Fruit fly (Drosophila melanogaster): ENCODE data around the gene CG42820.
A peak's percentile ranks its signal among the peaks of the same experiment; 100 is the strongest.

CG42820 gene

DNA sequence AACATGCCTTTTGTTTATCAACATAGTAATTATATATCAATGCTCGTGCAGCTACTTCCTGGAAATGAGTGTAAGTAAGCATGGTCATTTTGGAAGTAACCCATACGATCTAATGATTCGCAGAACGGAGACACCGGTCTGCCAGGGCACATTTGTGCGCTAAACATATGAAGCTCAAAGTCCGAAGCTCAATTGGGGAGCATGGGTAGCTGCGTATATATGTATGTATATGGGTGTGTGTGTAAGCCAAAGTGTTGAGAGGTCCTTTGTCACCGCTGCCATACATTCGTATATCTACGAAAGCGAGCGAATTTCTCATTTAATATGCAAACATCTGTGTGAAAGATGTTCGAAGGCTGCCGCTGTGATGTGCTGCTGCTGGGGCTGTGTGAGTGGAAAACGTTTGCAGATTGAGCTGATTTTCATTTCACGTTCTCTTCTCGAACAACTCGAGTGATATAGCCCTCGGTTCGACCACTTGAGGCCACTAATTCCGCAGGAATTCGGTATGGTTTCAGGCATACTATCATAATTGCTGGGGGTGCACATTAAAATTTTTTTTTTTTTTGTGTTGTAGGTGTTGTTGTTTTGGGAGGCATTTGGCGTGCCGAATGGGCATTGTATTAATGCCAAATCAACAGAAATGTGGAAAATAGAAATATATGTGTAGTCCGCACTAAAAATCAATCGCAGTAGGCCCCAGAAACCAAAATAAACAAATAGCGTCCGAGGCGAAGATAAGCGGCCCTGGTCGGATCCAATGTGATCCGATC, 26.1 kb upstream of the CG42820 start:
- TF ChIP-seq CTCF (optimal IDR thresholded peaks at IDR 0.05) (no peak), CG8478 (optimal IDR thresholded peaks at IDR 0.05) (peak; percentile 23)

DNA sequence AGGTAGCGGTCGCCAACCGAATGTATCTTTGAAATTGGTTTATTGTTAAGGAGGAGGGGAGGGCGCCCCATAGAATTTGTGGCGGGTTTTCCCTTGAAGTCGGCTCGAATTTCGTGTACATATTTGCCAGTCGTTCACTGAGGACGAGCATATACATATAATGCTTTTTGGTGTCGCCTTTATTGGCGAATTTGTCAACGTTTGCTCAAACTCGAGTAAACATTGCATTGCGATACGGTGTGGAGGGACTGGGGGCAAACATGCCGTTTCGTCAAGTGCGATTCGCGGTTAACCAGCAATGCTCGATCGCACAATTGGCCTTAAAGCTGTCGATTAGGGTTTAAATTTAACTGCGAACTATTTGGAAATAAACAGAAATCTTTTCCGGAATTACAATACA, 25.4 kb upstream of the CG42820 start:
- TF ChIP-seq CG8478 (optimal IDR thresholded peaks at IDR 0.05) (no peak), CTCF (optimal IDR thresholded peaks at IDR 0.05) (no peak)

DNA sequence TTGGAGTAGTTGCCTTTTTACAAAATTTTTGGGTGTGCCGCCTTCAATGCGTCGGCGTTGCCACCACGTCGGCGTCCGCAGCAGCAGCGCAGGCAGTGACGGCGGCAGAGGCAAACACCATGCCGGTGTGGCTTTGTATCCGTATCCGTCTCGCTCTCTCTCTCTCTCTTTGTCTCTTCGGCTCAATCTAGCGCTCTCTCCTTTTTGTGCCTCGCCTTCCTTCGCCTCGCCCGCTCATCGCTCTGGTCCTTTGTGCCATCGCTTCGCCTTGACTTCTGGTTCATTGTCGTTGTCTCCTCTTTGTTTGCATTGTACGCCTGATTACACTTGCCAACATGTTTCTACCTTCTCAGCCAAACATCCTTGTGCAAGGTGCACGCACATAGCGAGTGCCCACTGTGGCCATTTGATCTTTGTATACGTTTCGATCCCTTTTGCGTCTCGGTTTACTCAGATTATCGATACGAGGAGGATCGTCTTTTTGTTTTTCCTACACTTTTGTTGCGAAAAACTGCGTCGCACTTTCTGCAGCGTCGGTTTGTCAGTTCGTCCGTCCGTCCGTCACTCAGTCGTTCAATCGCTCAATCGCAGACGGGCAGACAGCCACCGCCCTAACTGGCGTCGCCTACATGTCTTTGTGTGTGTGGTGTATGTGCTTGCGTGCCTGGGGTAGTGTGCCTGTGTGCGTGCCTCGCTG, 24.3 kb upstream of the CG42820 start:
- TF ChIP-seq CG8478 (optimal IDR thresholded peaks at IDR 0.05): no peak
- no peak for TF ChIP-seq CTCF (optimal IDR thresholded peaks at IDR 0.05)

DNA sequence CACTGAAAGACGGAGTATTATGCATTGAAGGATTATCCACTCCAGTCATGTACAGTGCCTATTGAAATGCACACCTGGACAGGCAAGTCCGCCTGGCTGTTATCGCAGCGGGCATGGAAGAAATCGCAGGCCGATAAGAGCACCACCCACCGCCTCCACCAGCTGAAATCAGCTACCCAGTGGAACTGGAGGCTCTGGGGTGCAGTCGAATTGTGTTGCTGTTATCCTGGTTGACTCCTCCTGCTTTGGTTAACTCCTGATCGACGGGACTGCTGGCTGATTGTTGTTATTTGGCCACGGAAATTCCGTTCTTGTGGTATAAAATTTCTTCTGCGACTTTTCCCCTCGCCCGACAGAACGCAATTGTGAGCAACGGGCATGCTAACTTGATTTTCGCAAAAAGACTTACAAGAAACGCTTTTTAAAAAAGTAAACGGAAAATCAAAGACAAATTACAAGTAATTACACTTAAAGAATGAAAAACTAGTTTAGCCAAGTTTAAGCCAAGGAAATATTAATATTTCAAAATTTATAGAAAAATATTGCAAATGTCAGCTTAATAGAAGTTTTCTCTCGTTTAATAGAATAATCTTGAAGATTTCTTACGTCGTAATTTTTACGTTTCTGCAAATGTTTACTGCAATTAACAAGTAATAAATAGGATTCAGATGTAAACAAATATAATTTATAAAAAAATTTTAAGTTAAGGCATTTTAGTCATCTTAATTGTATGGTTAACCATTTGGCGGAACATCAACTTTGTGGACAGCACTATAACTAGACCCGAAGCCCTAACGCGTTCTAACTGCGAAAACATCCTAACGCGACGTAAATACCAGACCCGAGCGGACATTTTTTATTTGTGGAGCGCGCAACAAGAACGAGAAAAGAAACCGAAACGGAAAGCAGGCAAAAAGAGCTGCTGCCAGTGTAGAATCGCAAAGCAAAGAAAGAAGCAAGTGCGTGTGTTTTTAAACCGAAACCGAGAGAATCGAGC, 23.0 kb upstream of the CG42820 start, which contains the start of the genes CG13398 and Akap200:
Gene CG13398 (minus strand): TSS at position 370 of the 997 bp plus-strand sequence.
Gene Akap200 (plus strand): TSS at position 804 of the 997 bp plus-strand sequence.
- TF ChIP-seq CG8478 (optimal IDR thresholded peaks at IDR 0.05): no peak
- no peak for TF ChIP-seq CTCF (optimal IDR thresholded peaks at IDR 0.05)

DNA sequence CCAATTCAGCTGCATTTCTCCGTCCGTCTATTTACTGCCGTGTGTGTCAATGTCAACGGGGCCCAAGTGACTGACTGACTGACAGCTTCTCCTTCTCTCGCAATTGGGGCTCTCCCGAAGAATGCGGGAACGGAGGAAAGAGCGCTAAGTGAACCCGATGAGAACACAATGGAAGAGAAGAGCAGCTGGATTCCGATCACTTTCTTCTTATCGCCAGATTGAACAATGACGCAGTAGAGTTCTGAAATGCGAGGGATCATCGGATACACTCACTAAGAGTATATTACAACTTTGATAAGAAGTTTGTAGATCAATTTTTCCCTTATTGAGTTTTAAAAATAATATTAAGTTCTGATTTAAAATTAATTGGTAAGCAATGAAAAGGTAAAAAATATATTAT, 19.3 kb upstream of the CG42820 start, which contains the start of gene Naglu:
Gene Naglu (minus strand): TSS at position 339 of the 400 bp plus-strand sequence.
- TF ChIP-seq CTCF (optimal IDR thresholded peaks at IDR 0.05) (no peak), CG8478 (optimal IDR thresholded peaks at IDR 0.05) (no peak)

DNA sequence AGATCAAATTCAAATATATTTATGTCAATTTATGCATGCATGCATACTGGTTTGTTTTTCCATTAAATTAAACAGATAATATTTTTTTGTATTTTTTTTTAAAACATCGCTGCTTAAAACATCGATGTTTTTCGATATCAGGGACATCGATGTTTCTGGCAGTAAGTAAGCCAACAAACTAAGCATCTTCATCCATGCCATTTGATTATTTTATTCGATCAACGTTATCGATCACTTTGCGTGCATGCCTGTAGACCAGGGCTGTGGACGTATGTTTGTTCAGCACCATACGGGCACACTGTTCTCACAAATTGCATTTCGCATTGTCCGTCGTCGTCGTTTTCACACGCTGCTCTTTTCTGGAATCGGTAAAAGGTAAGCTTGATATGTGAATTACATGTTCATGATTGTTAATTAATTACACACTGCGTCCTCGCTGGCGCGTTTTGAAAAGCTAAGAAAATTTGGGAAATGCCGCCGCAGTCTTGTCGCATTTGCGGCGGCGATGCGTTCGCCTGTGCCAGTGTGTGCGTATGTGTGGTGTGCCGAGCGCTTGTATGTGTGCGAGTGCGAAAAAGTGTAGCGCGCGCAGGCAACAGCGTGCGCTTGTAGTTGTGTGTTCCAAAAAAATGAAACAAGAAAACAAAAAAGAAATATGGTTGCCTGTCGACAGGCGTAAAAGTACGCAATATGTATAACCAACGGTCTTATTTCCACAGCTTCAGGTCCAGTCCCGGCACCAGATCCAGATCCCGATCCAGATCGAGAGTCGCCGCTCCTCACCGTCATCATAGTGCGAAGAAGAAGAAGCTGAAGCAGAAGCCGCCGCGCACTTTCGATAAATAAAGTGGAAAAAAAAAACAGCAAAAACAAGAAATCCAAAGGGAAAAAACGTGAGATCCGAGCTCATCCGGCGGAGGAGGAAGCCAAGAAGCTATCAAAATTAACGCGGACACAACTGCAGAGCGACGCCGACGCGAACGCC, 11.4 kb upstream of the CG42820 start, which contains the start of gene emb:
Gene emb (plus strand): TSS at position 288 of the 985 bp plus-strand sequence.
- TF ChIP-seq CG8478 (optimal IDR thresholded peaks at IDR 0.05): no peak
- TF ChIP-seq CTCF (optimal IDR thresholded peaks at IDR 0.05): peak; percentile 8 to 46

DNA sequence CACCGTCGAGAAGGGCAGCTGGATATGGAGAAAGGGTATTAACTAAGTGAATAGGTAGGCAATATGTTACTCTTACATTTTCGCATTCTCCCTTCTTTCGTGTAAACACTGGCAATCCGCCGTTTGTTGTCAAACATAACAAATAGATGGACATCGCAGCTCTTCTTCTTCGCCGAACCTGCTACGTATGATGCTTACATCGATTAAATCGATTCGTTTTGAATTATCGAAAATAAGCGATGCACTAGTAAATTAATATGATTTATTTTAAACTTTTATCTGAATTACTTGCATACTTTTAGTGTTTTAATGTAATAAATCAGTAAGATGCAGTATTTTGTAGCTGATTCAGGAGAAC, 10.7 kb upstream of the CG42820 start, which contains the start of gene fy:
Gene fy (minus strand): TSS at position 353 of the 358 bp plus-strand sequence.
- no peak for TF ChIP-seq CTCF (optimal IDR thresholded peaks at IDR 0.05)
- TF ChIP-seq CG8478 (optimal IDR thresholded peaks at IDR 0.05): no peak

DNA sequence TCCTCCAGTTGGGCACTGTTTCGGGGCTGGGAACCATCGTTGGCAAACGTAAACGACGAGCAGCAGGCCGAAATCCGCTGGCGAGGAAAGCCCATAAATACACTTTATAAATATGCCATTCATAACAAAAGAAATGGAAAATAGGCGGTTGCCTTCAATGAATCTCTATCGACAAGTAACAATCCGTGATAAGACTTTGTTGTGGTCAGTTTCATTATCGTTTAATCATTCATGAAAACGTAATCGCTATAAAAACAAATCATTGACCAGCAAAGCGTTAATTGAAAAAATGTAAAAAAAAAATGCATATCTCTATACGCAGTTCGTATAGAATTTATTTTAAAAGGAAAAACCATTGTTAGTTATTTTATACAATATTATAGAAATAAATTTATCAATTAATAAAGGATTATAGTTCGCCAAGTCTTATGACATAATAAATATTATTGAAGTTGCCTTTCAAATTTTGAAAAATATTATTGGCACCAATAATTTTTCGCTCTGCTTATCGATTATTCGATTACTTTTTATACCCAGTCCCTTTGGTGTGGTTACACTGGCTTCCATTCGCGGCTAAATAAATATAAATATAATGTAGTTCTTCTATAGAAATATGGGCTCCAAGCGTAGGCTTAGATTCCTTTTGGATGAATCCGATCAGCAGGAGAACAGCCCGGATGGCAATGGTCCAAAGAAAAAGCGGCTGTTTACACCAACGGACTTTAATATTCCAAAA, 7.8 kb upstream of the CG42820 start, which contains the start of gene CG31898:
Gene CG31898 (plus strand): TSS at position 559 of the 736 bp plus-strand sequence.
- TF ChIP-seq CTCF (optimal IDR thresholded peaks at IDR 0.05): no peak
- no peak for TF ChIP-seq CG8478 (optimal IDR thresholded peaks at IDR 0.05)

DNA sequence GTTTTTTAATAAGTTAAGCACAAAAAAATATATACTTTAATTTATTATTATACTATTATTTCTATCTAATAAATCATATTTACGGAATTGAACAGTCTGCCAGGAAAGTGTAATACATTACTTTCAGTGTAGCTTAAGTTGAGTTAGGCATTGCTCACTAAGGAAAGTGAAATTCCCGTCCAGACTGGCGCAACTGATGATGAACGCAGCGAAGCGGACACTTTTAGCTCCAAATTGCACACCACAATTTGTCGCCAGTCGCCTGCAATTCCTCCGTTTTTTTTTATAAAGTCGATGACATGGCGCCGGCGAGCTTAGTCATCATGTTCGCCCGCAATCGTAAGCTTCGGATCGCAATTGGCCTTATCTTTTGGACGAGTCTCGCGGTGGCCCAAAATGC, 6.5 kb upstream of the CG42820 start, which contains the start of gene CG13386:
Gene CG13386 (plus strand): TSS at position 301 of the 400 bp plus-strand sequence.
- no peak for TF ChIP-seq CG8478 (optimal IDR thresholded peaks at IDR 0.05)
- TF ChIP-seq CTCF (optimal IDR thresholded peaks at IDR 0.05): no peak

DNA sequence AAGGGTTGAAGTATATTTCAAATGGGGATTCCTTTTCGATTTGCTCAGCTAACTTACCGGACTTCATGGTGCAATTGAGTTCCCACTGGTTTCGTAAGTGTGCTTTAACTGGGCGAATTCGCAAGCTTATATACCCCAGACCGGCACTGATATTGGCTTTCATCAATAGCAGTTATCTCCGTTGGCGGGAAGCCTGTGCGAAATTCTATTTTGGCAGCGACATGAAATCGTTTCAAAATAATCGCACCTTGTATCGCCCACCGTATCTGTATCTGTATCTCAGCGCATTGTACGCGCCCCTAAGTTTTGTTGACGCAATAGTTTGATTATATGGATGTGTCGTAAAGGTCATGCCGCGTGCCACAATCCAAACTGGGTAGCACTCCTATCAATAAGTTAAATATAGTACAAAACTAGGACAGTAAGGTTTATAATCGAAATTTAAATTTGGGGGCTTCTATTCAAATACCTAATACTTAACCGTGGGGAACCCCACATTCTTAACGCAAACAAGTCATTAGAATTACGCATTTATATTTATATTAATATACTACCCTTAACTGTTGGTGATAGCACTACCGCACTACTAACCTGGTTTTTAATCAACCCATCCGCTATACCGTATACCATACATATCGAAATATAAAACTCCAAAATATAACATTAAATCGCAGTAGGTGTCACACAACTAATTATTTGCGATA, 4.0 kb upstream of the CG42820 start, which contains the start of the genes Peritrophin-15a and CG13385:
Gene Peritrophin-15a (minus strand): TSS at position 101 of the 704 bp plus-strand sequence.
Gene CG13385 (plus strand): TSS at position 654 of the 704 bp plus-strand sequence.
- TF ChIP-seq CTCF (optimal IDR thresholded peaks at IDR 0.05): no peak
- no peak for TF ChIP-seq CG8478 (optimal IDR thresholded peaks at IDR 0.05)

DNA sequence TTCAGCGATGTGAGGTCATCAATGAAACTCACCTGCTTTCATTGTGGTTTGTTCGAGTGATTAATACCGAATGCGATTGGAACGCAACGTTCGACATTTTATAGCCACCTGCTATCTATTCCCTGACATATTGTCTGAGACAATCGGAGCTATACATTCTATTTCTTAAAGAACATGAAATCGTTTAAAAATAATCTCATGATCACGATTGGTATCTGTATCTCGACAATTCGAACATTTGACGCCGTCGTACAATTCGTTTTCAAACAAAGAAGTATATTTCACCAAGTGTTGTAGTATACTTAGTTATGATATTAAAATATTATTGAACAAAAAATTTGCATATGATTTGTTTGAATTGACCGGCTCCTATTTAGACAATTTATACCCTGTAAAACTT, 2.6 kb upstream of the CG42820 start, which contains the start of gene Peritrophin-15b:
Gene Peritrophin-15b (minus strand): TSS at position 101 of the 400 bp plus-strand sequence.
- TF ChIP-seq CTCF (optimal IDR thresholded peaks at IDR 0.05): no peak
- TF ChIP-seq CG8478 (optimal IDR thresholded peaks at IDR 0.05): no peak

DNA sequence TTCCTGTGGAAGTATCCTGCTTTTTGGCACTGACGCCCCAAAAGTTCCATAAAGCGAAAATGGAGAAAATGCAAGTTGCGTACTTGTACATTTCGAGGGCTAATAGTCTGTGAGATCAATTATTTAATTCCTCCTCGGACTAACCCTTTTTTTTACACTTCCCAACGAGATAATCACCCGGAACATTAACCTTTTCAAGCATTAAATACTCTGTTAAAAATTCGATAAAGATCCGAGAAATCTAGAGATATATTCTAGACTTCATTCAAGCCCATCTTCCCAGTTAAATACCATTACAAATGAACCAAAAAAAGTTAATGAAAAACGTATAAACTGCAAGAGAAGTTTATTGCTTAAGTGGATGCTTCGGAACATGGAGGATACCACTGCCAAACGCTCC, 2.0 kb upstream of the CG42820 start, which contains the start of gene lectin-29Ca:
Gene lectin-29Ca (minus strand): TSS at position 101 of the 400 bp plus-strand sequence.
- TF ChIP-seq CG8478 (optimal IDR thresholded peaks at IDR 0.05) (no peak), CTCF (optimal IDR thresholded peaks at IDR 0.05) (no peak)
